Worm (Caenorhabditis elegans): ENCODE measurements around the gene vit-6.

vit-6 gene

ce11 chrIV:8260848-8261638 lies at the start of gene vit-6:
vit-6 (plus strand) TSS chrIV:8261157.
- TF ChIP-seq unc-62 (GFP tag; optimal IDR thresholded peaks at IDR 0.05) = no peak

- TF ChIP-seq unc-62 (GFP tag; optimal IDR thresholded peaks at IDR 0.05) = no peak
Measured at ce11 chrIV:8211747-8212146, 49.2 kb upstream of the vit-6 start, which contains the start of gene C07G1.7. C07G1.7 (minus strand) TSS chrIV:8211847.

ce11 chrIV:8219987-8220386 lies 41.0 kb upstream of the vit-6 start, which contains the start of gene ocr-2:
ocr-2 (minus strand) TSS chrIV:8220087.
- no peak for TF ChIP-seq unc-62 (GFP tag; optimal IDR thresholded peaks at IDR 0.05)

ce11 chrIV:8221946-8222345 lies 39.0 kb upstream of the vit-6 start, which contains the start of gene gpx-6:
gpx-6 (plus strand) TSS chrIV:8222202.
- TF ChIP-seq unc-62 (GFP tag; optimal IDR thresholded peaks at IDR 0.05) = no peak

ce11 chrIV:8223055-8223454 lies 37.9 kb upstream of the vit-6 start:
- no peak for TF ChIP-seq unc-62 (GFP tag; optimal IDR thresholded peaks at IDR 0.05)

- no peak for TF ChIP-seq unc-62 (GFP tag; optimal IDR thresholded peaks at IDR 0.05)
Measured at ce11 chrIV:8225357-8225756, 35.6 kb upstream of the vit-6 start, which contains the start of gene serp-1.2. serp-1.2 (plus strand) TSS chrIV:8225674.

ce11 chrIV:8226474-8226873 lies 34.5 kb upstream of the vit-6 start:
- TF ChIP-seq unc-62 (GFP tag; optimal IDR thresholded peaks at IDR 0.05) = no peak

- TF ChIP-seq unc-62 (GFP tag; optimal IDR thresholded peaks at IDR 0.05) = no peak
Measured at ce11 chrIV:8229523-8229922, 31.4 kb upstream of the vit-6 start.

ce11 chrIV:8232428-8232827 lies 28.5 kb upstream of the vit-6 start:
- no peak for TF ChIP-seq unc-62 (GFP tag; optimal IDR thresholded peaks at IDR 0.05)

- no peak for TF ChIP-seq unc-62 (GFP tag; optimal IDR thresholded peaks at IDR 0.05)
Measured at ce11 chrIV:8233268-8233667, 27.7 kb upstream of the vit-6 start.

ce11 chrIV:8234088-8234496 lies 26.9 kb upstream of the vit-6 start:
- no peak for TF ChIP-seq unc-62 (GFP tag; optimal IDR thresholded peaks at IDR 0.05)

- no peak for TF ChIP-seq unc-62 (GFP tag; optimal IDR thresholded peaks at IDR 0.05)
Measured at ce11 chrIV:8235114-8235686, 25.8 kb upstream of the vit-6 start.

ce11 chrIV:8236502-8236901 lies 24.5 kb upstream of the vit-6 start, which contains the start of gene nhr-66:
nhr-66 (minus strand) TSS chrIV:8236602.
- TF ChIP-seq unc-62 (GFP tag; optimal IDR thresholded peaks at IDR 0.05) = no peak

- TF ChIP-seq unc-62 (GFP tag; optimal IDR thresholded peaks at IDR 0.05) = no peak
Measured at ce11 chrIV:8239584-8239983, 21.4 kb upstream of the vit-6 start.

ce11 chrIV:8241312-8241833 lies 19.6 kb upstream of the vit-6 start:
- no peak for TF ChIP-seq unc-62 (GFP tag; optimal IDR thresholded peaks at IDR 0.05)

ce11 chrIV:8243170-8243569 lies 17.8 kb upstream of the vit-6 start:
- no peak for TF ChIP-seq unc-62 (GFP tag; optimal IDR thresholded peaks at IDR 0.05)

ce11 chrIV:8243599-8243998 lies 17.4 kb upstream of the vit-6 start, which contains the start of gene T09A12.8:
T09A12.8 (minus strand) TSS chrIV:8243699.
- no peak for TF ChIP-seq unc-62 (GFP tag; optimal IDR thresholded peaks at IDR 0.05)

All from whole organism, dauer.